Fruit fly (Drosophila melanogaster): ENCODE results near the gene Gcn2.
A peak's percentile ranks its signal among the peaks of the same experiment; 100 is the strongest.

The Gcn2 gene

dm6 chr3R:31363615-31364014, 31.8 kb upstream of the Gcn2 start (continued):
- TF ChIP-seq CG3065 (GFP tag; optimal IDR thresholded peaks at IDR 0.05): no peak

dm6 chr3R:31369054-31369453, 26.4 kb upstream of the Gcn2 start:
- TF ChIP-seq CG4617 (GFP tag; optimal IDR thresholded peaks at IDR 0.05; ENCODE audit: borderline replicate concordance): no peak
- peak; percentile 53 for TF ChIP-seq D19A (tag; optimal IDR thresholded peaks at IDR 0.05)
- TF ChIP-seq Meics (GFP tag; optimal IDR thresholded peaks at IDR 0.05): peak; percentile 56
- peak; percentile 1 for TF ChIP-seq scrt (GFP tag; optimal IDR thresholded peaks at IDR 0.05)
- no peak for TF ChIP-seq GATAe (GFP tag; conservative IDR thresholded peaks at IDR 0.05)
- TF ChIP-seq dmrt99B (tag; optimal IDR thresholded peaks at IDR 0.05): peak; percentile 20
- TF ChIP-seq D19B (GFP tag; optimal IDR thresholded peaks at IDR 0.05): peak; percentile 3
- TF ChIP-seq tgo (GFP tag; IDR thresholded peaks at IDR 0.05): no peak
- peak; percentile 35 for TF ChIP-seq CG11504 (tag; optimal IDR thresholded peaks at IDR 0.05)
- TF ChIP-seq NC2β (GFP tag; optimal IDR thresholded peaks at IDR 0.05): no peak
- no peak for TF ChIP-seq amos (GFP tag; IDR thresholded peaks at IDR 0.05; ENCODE audit: partially characterized antibody)
- peak; percentile 62 for TF ChIP-seq Med (GFP tag)
- TF ChIP-seq lilli (GFP tag; optimal IDR thresholded peaks at IDR 0.05): no peak
- TF ChIP-seq CG11695 (GFP tag; IDR thresholded peaks at IDR 0.05): no peak
- TF ChIP-seq Stat92E (GFP tag; optimal IDR thresholded peaks at IDR 0.05): no peak
- TF ChIP-seq pzg (GFP tag; optimal IDR thresholded peaks at IDR 0.05): no peak
- no peak for TF ChIP-seq zfh1 (GFP tag; IDR thresholded peaks at IDR 0.05)
- TF ChIP-seq CG6175 (GFP tag; IDR thresholded peaks at IDR 0.05): no peak
- TF ChIP-seq CG30020 (tag; optimal IDR thresholded peaks at IDR 0.05): no peak
- no peak for TF ChIP-seq CG18619 (GFP tag; optimal IDR thresholded peaks at IDR 0.05)
- no peak for TF ChIP-seq NfI (GFP tag; optimal IDR thresholded peaks at IDR 0.05)
- no peak for TF ChIP-seq tll (GFP tag; optimal IDR thresholded peaks at IDR 0.05)
- no peak for TF ChIP-seq prd (optimal IDR thresholded peaks at IDR 0.05)
- TF ChIP-seq prd (GFP tag; IDR thresholded peaks at IDR 0.05): no peak
- no peak for TF ChIP-seq CG4820 (GFP tag; optimal IDR thresholded peaks at IDR 0.05)
- TF ChIP-seq CG15696 (tag; optimal IDR thresholded peaks at IDR 0.05): no peak
- peak; percentile 35 for TF ChIP-seq CG3281 (GFP tag; optimal IDR thresholded peaks at IDR 0.05)
- TF ChIP-seq CG3163 (GFP tag; optimal IDR thresholded peaks at IDR 0.05): no peak
- TF ChIP-seq gem (tag; optimal IDR thresholded peaks at IDR 0.05): peak; percentile 29
- no peak for TF ChIP-seq CG10979 (tag; optimal IDR thresholded peaks at IDR 0.05)
- peak; percentile 21 for TF ChIP-seq CG10147 (GFP tag; optimal IDR thresholded peaks at IDR 0.05)
- no peak for TF ChIP-seq Oli (tag; optimal IDR thresholded peaks at IDR 0.05)
- TF ChIP-seq Eip74EF (GFP tag; optimal IDR thresholded peaks at IDR 0.05): peak in 1 of 2 experiments; percentile 23
- peak; percentile 7 for TF ChIP-seq ind (GFP tag; optimal IDR thresholded peaks at IDR 0.05)
- no peak for TF ChIP-seq CG17385 (GFP tag; optimal IDR thresholded peaks at IDR 0.05)
- no peak for TF ChIP-seq tx (GFP tag; optimal IDR thresholded peaks at IDR 0.05)
- TF ChIP-seq ham (GFP tag; IDR thresholded peaks at IDR 0.05): no peak
- peak; percentile 10 for TF ChIP-seq CG6854 (GFP tag; optimal IDR thresholded peaks at IDR 0.05)
- no peak for TF ChIP-seq Bteb2 (GFP tag; optimal IDR thresholded peaks at IDR 0.05)
- no peak for TF ChIP-seq CG18764 (GFP tag; optimal IDR thresholded peaks at IDR 0.05)
- TF ChIP-seq klu (GFP tag; IDR thresholded peaks at IDR 0.05): no peak
- no peak for TF ChIP-seq Dp (GFP tag; optimal IDR thresholded peaks at IDR 0.05)
- no peak for TF ChIP-seq trem (tag; optimal IDR thresholded peaks at IDR 0.05)
- TF ChIP-seq CG32532 (GFP tag; IDR thresholded peaks at IDR 0.05): no peak
- TF ChIP-seq Bgb (GFP tag; IDR thresholded peaks at IDR 0.05; ENCODE audit: partially characterized antibody): no peak
- TF ChIP-seq nmo (GFP tag; optimal IDR thresholded peaks at IDR 0.05): peak; percentile 19
- TF ChIP-seq dati (GFP tag; IDR thresholded peaks at IDR 0.05): no peak
- TF ChIP-seq BEAF-32 (GFP tag; optimal IDR thresholded peaks at IDR 0.05): no peak

Data from whole organism, embryonic.